Worm (Caenorhabditis elegans) whole organism, midembryonic: ENCODE results near the gene nas-13.

ENCODE experiments used
- cog-1 ChIP-seq: sonication (generic microtip); optimal IDR thresholded peaks from 2 replicates; lab custom pipeline; 2016; ENCODE audit warnings: missing genetic modification characterization, missing compliant biosample characterization
- flt-1 ChIP-seq: fragments of 200-800 bp; sonication (Bioruptor generic); IDR thresholded peaks from 2 replicates; pipeline ENCODE4 v1.3.6; 2022; ENCODE audit warnings: missing genetic modification characterization, missing compliant biosample characterization
- klf-2 ChIP-seq: fragments of 200-800 bp; sonication (Bioruptor generic); conservative IDR thresholded peaks from 2 replicates; pipeline ENCODE4 v1.3.6; 2022; ENCODE audit warnings: missing genetic modification reagents, missing genetic modification characterization, missing compliant biosample characterization
- med-1 ChIP-seq: sonication (generic microtip); optimal IDR thresholded peaks from 2 replicates; lab custom pipeline; 2017; ENCODE audit warnings: missing genetic modification characterization, mild to moderate bottlenecking, missing compliant biosample characterization, antibody characterized with exemption, missing genetic modification reagents; ENCODE audit not compliant: insufficient read depth
- ref-1 ChIP-seq: fragments of 200-800 bp; sonication (Bioruptor generic); conservative IDR thresholded peaks from 2 replicates; pipeline ENCODE4 v1.3.6; 2022; ENCODE audit warnings: missing genetic modification reagents, missing genetic modification characterization, missing compliant biosample characterization
- tab-1 ChIP-seq: fragments of 200-800 bp; sonication (Bioruptor generic); IDR thresholded peaks from 2 replicates; pipeline ENCODE4 v1.3.6; 2022; ENCODE audit warnings: missing genetic modification characterization, missing compliant biosample characterization
- ztf-23 ChIP-seq: fragments of 200-800 bp; sonication (Bioruptor generic); IDR thresholded peaks from 2 replicates; pipeline ENCODE4 v1.3.6; 2022; ENCODE audit warnings: missing genetic modification reagents, missing genetic modification characterization, missing compliant biosample characterization
- ztf-29 ChIP-seq: fragments of 200-800 bp; sonication (Bioruptor generic); IDR thresholded peaks from 2 replicates; pipeline ENCODE4 v1.3.6; 2022; ENCODE audit warnings: missing genetic modification reagents, missing genetic modification characterization, missing compliant biosample characterization

- no peak for TF ChIP-seq ztf-23 (GFP tag; lab: Robert Waterston, UW)
- no peak for TF ChIP-seq ztf-29
- TF ChIP-seq med-1 (GFP tag; lab: Kevin White, UChicago) = no peak
- no peak for TF ChIP-seq flt-1
- no peak for TF ChIP-seq cog-1 (tag; lab: Kevin White, UChicago)
- TF ChIP-seq tab-1 (GFP tag; lab: Robert Waterston, UW) = no peak
- TF ChIP-seq klf-2 = no peak
- no peak for TF ChIP-seq ref-1 (GFP tag; lab: Robert Waterston, UW)
These were observed 2.9 kb upstream of the nas-13 start, which contains the start of gene blos-8 for ce11 chrX:15430983-15431382.
